Worm (Caenorhabditis elegans) whole organism, L4 larva: Measurements from ENCODE around the gene F40G9.8.

Source experiments
- F26F4.8 ChIP-seq: fragments of 200-800 bp; sonication (Bioruptor generic); conservative IDR thresholded peaks from 2 replicates; pipeline ENCODE4 v1.3.6; 2022; ENCODE audit warnings: missing genetic modification characterization, missing compliant biosample characterization
- F37D6.2 ChIP-seq: sonication (generic microtip); optimal IDR thresholded peaks from 2 replicates; lab custom pipeline; 2016; ENCODE audit warnings: mild to moderate bottlenecking, missing genetic modification characterization, missing compliant biosample characterization
- T20F7.1 ChIP-seq: fragments of 200-800 bp; sonication (Bioruptor generic); optimal IDR thresholded peaks from 2 replicates; lab custom pipeline; 2018; ENCODE audit warnings: mild to moderate bottlenecking, missing genetic modification characterization, missing compliant biosample characterization
- T26A8.4 ChIP-seq: fragments of 200-800 bp; sonication (Bioruptor generic); IDR thresholded peaks from 2 replicates; pipeline ENCODE4 v1.3.6; 2022; ENCODE audit warnings: missing genetic modification characterization, missing compliant biosample characterization
- ceh-20 ChIP-seq: fragments of 200-800 bp; sonication (Bioruptor generic); IDR thresholded peaks from 2 replicates; pipeline ENCODE4 v1.3.6; 2022; ENCODE audit warnings: missing genetic modification reagents, missing genetic modification characterization, missing compliant biosample characterization
- ceh-32 ChIP-seq: sonication (generic microtip); optimal IDR thresholded peaks from 2 replicates; lab custom pipeline; 2016; ENCODE audit warnings: mild to moderate bottlenecking, missing genetic modification characterization, missing compliant biosample characterization; ENCODE audit not compliant: poor library complexity
- ctbp-1 ChIP-seq: fragments of 200-800 bp; sonication (Bioruptor generic); IDR thresholded peaks from 2 replicates; pipeline ENCODE4 v1.3.6; 2022; ENCODE audit warnings: missing genetic modification reagents, missing genetic modification characterization, missing compliant biosample characterization
- daf-12 ChIP-seq: fragments of 150-350 bp; optimal IDR thresholded peaks from 2 replicates; lab custom pipeline; 2014; ENCODE audit warnings: missing biosample characterization, missing genetic modification reagents, missing genetic modification characterization
- daf-16 ChIP-seq, 3 experiments: sonication (generic microtip); optimal IDR thresholded peaks; 2 replicates each; lab custom pipeline; 2016 to 2017; ENCODE audit warnings: missing genetic modification characterization in 3 of 3, missing genetic modification reagents in 3 of 3, mild to moderate bottlenecking in 2 of 3, missing compliant biosample characterization in 2 of 3, missing biosample characterization in 1 of 3, moderate library complexity in 1 of 3
- dmd-6 ChIP-seq: fragments of 200-800 bp; sonication (Bioruptor generic); IDR thresholded peaks from 2 replicates; pipeline ENCODE4 v1.3.6; 2022; ENCODE audit warnings: missing genetic modification reagents, missing genetic modification characterization, missing compliant biosample characterization
- dve-1 ChIP-seq: sonication (generic microtip); optimal IDR thresholded peaks from 2 replicates; lab custom pipeline; 2017; ENCODE audit warnings: antibody characterized with exemption, mild to moderate bottlenecking, missing genetic modification characterization, missing compliant biosample characterization; ENCODE audit not compliant: insufficient read depth
- egl-27 ChIP-seq: sonication (generic microtip); optimal IDR thresholded peaks from 3 replicates; lab custom pipeline; 2017; ENCODE audit warnings: missing biosample characterization, missing genetic modification reagents, missing genetic modification characterization
- hlh-11 ChIP-seq: fragments of 200-800 bp; sonication (Bioruptor generic); optimal IDR thresholded peaks from 2 replicates; lab custom pipeline; 2018; ENCODE audit warnings: mild to moderate bottlenecking, missing genetic modification characterization, missing compliant biosample characterization
- hlh-30 ChIP-seq: sonication (generic microtip); optimal IDR thresholded peaks from 2 replicates; lab custom pipeline; 2017; ENCODE audit warnings: antibody characterized with exemption, mild to moderate bottlenecking, missing genetic modification characterization, missing compliant biosample characterization; ENCODE audit not compliant: insufficient read depth
- jun-1 ChIP-seq: fragments of 150-350 bp; optimal IDR thresholded peaks from 2 replicates; lab custom pipeline; 2014; ENCODE audit warnings: missing biosample characterization, missing genetic modification reagents, missing genetic modification characterization
- lsy-2 ChIP-seq, 2 experiments: fragments of 150-350 bp in 1 of 2; sonication (generic microtip) in 1 of 2; optimal IDR thresholded peaks; 2 replicates each; lab custom pipeline; 2014 to 2017; ENCODE audit warnings: missing biosample characterization in 2 of 2, missing genetic modification characterization in 2 of 2
- mxl-2 ChIP-seq: fragments of 200-800 bp; sonication (Bioruptor generic); conservative IDR thresholded peaks from 2 replicates; pipeline ENCODE4 v1.3.6; 2022; ENCODE audit warnings: missing genetic modification reagents, missing genetic modification characterization, missing compliant biosample characterization
- nhr-237 ChIP-seq: sonication (generic microtip); optimal IDR thresholded peaks from 2 replicates; lab custom pipeline; 2017; ENCODE audit warnings: missing biosample characterization, missing genetic modification characterization
- nhr-25 ChIP-seq: sonication (generic microtip); optimal IDR thresholded peaks from 2 replicates; lab custom pipeline; 2017; ENCODE audit warnings: missing genetic modification characterization, mild to moderate bottlenecking, missing compliant biosample characterization, antibody characterized with exemption, moderate library complexity, borderline replicate concordance; ENCODE audit not compliant: insufficient read depth
- nhr-28 ChIP-seq: fragments of 150-350 bp; optimal IDR thresholded peaks from 2 replicates; lab custom pipeline; 2014; ENCODE audit warnings: missing biosample characterization, missing genetic modification characterization
- nhr-76 ChIP-seq: fragments of 150-350 bp; optimal IDR thresholded peaks from 2 replicates; lab custom pipeline; 2014; ENCODE audit warnings: missing biosample characterization, missing genetic modification characterization
- nhr-77 ChIP-seq: fragments of 150-350 bp; optimal IDR thresholded peaks from 2 replicates; lab custom pipeline; 2014; ENCODE audit warnings: missing biosample characterization, missing genetic modification characterization
- php-3 ChIP-seq: fragments of 200-800 bp; sonication (Bioruptor generic); IDR thresholded peaks from 2 replicates; pipeline ENCODE4 v1.3.6; 2022; ENCODE audit warnings: missing genetic modification reagents, missing genetic modification characterization, missing compliant biosample characterization
- pqm-1 ChIP-seq: sonication (generic microtip); optimal IDR thresholded peaks from 2 replicates; lab custom pipeline; 2017; ENCODE audit warnings: missing biosample characterization, missing genetic modification characterization
- set-16 ChIP-seq: fragments of 200-800 bp; sonication (Bioruptor generic); IDR thresholded peaks from 2 replicates; pipeline ENCODE4 v1.3.6; 2022; ENCODE audit warnings: missing genetic modification reagents, missing genetic modification characterization, missing compliant biosample characterization
- tag-97 ChIP-seq: fragments of 200-800 bp; sonication (Bioruptor generic); IDR thresholded peaks from 2 replicates; pipeline ENCODE4 v1.3.6; 2022; ENCODE audit warnings: missing genetic modification characterization, missing compliant biosample characterization
- unc-62 ChIP-seq, 3 experiments: fragments of 150-350 bp in 1 of 3; sonication (generic microtip); optimal IDR thresholded peaks in 2 of 3; peaks in 1 of 3; 1 replicate in 1 of 3; 2 replicates in 2 of 3; lab custom pipeline; 2014 to 2017; ENCODE audit warnings: missing biosample characterization in 3 of 3, missing genetic modification characterization in 3 of 3, missing genetic modification reagents in 3 of 3, missing genotype in 1 of 3
- zag-1 ChIP-seq: fragments of 150-350 bp; optimal IDR thresholded peaks from 2 replicates; lab custom pipeline; 2014; ENCODE audit warnings: missing biosample characterization, missing genetic modification characterization
- zfp-2 ChIP-seq: sonication (generic microtip); optimal IDR thresholded peaks from 2 replicates; lab custom pipeline; 2016; ENCODE audit warnings: mild to moderate bottlenecking, missing genetic modification characterization, missing compliant biosample characterization
- zip-2 ChIP-seq: fragments of 150-350 bp; optimal IDR thresholded peaks from 2 replicates; lab custom pipeline; 2014; ENCODE audit warnings: missing biosample characterization, missing genetic modification characterization
- ztf-7 ChIP-seq: fragments of 150-350 bp; optimal IDR thresholded peaks from 2 replicates; lab custom pipeline; 2014; ENCODE audit warnings: missing biosample characterization, missing genetic modification characterization

Gene F40G9.8

ce11 chrIII:151084-151483, 13.6 kb downstream of the F40G9.8 start:
- peak; percentile 81 for TF ChIP-seq set-16 (GFP tag; lab: Robert Waterston, UW)
- TF ChIP-seq T26A8.4 (GFP tag; lab: Robert Waterston, UW): no peak
- TF ChIP-seq php-3 (GFP tag; lab: Robert Waterston, UW): no peak
- TF ChIP-seq ceh-20 (GFP tag; lab: Robert Waterston, UW): no peak
- no peak for TF ChIP-seq lsy-2 (tag; optimal IDR thresholded peaks at IDR 0.05; lab: Kevin White, UChicago)
- no peak for TF ChIP-seq nhr-77 (tag; lab: Kevin White, UChicago)

ce11 chrIII:149132-149531, 15.5 kb downstream of the F40G9.8 start:
- TF ChIP-seq zip-2 (tag; lab: Kevin White, UChicago) (no peak), ctbp-1 (GFP tag; lab: Robert Waterston, UW) (no peak), T20F7.1 (no peak), T26A8.4 (GFP tag; lab: Robert Waterston, UW) (no peak), tag-97 (GFP tag; lab: Robert Waterston, UW) (no peak), unc-62 (GFP tag; optimal IDR thresholded peaks at IDR 0.05 in 1 of 2; lab: Kevin White, UChicago) (peak in 1 of 2 experiments; percentile 60), unc-62 (tag; optimal IDR thresholded peaks at IDR 0.05; lab: Kevin White, UChicago) (no peak), F37D6.2 (tag; lab: Kevin White, UChicago) (no peak)

ce11 chrIII:147570-148076, 17.1 kb downstream of the F40G9.8 start, which contains the start of gene sqst-5:
sqst-5 (minus strand) TSS chrIII:147620.
- peak; percentile 66 for TF ChIP-seq dve-1 (tag; lab: Kevin White, UChicago)
- no peak for TF ChIP-seq mxl-2 (GFP tag; lab: Robert Waterston, UW)
- peak; percentile 66 for TF ChIP-seq nhr-28 (tag; lab: Kevin White, UChicago)
- TF ChIP-seq dmd-6: peak; percentile 34; the same call in 1 of the 2 replicates
- TF ChIP-seq tag-97 (GFP tag; lab: Robert Waterston, UW): no peak
- TF ChIP-seq ceh-32 (tag; lab: Kevin White, UChicago): no peak
- TF ChIP-seq hlh-11 (tag; lab: Kevin White, UChicago): peak; percentile 15
- peak; percentile 33 for TF ChIP-seq T20F7.1
- no peak for TF ChIP-seq hlh-30
- no peak for TF ChIP-seq daf-16 (GFP tag; optimal IDR thresholded peaks at IDR 0.05; lab: Kevin White, UChicago)
- TF ChIP-seq daf-16 (tag; optimal IDR thresholded peaks at IDR 0.05; lab: Kevin White, UChicago): peak; percentile 46
- peak; percentile 63 for TF ChIP-seq pqm-1 (tag; lab: Kevin White, UChicago)
- TF ChIP-seq nhr-237 (tag; lab: Kevin White, UChicago): no peak

- TF ChIP-seq daf-12 (no peak), nhr-25 (tag; lab: Kevin White, UChicago) (no peak), zag-1 (no peak)
- TF ChIP-seq, all 104 proteins: peak for 0
These were observed 18.3 kb downstream of the F40G9.8 start, which contains the start of gene fbxb-84 for ce11 chrIII:146369-146768. fbxb-84 (minus strand) TSS chrIII:146469.

- TF ChIP-seq nhr-76 (no peak), zip-2 (tag; lab: Kevin White, UChicago) (no peak), lsy-2 (tag; optimal IDR thresholded peaks at IDR 0.05; lab: Kevin White, UChicago) (no peak), zfp-2 (tag; lab: Kevin White, UChicago) (no peak), nhr-237 (tag; lab: Kevin White, UChicago) (no peak), mxl-2 (GFP tag; lab: Robert Waterston, UW) (no peak), F37D6.2 (tag; lab: Kevin White, UChicago) (no peak)
- TF ChIP-seq, all 104 proteins: peak for 0
These were observed 19.6 kb downstream of the F40G9.8 start, which contains the start of the genes T17A3.12 and fbxb-83 for ce11 chrIII:145078-145477. T17A3.12 (minus strand) TSS chrIII:145178. fbxb-83 (minus strand) TSS chrIII:145211.

ce11 chrIII:143121-143520, 21.6 kb downstream of the F40G9.8 start, which contains the start of gene fbxb-82:
fbxb-82 (minus strand) TSS chrIII:143221.
- TF ChIP-seq ztf-7 (no peak), jun-1 (no peak), egl-27 (tag; lab: Kevin White, UChicago) (no peak), F26F4.8 (GFP tag; lab: Robert Waterston, UW) (no peak), nhr-76 (no peak)
